Fruit fly (Drosophila melanogaster) whole organism, wandering third instar larva: ENCODE measurements around the gene CG13250.

ENCODE experiments used
- GATAd ChIP-seq: sonication (Bioruptor generic); optimal IDR thresholded peaks from 2 replicates; lab custom pipeline; 2016; ENCODE audit warnings: missing biosample characterization, missing genetic modification characterization
- brk ChIP-seq: fragments of 200-800 bp; sonication (Bioruptor generic); optimal IDR thresholded peaks from 2 replicates; lab custom pipeline; 2016; ENCODE audit warnings: missing biosample characterization, mild to moderate bottlenecking, missing genetic modification characterization
- dmrt93B ChIP-seq: fragments of 200-800 bp; sonication (Bioruptor generic); optimal IDR thresholded peaks from 2 replicates; lab custom pipeline; 2018; ENCODE audit warnings: missing biosample characterization, mild to moderate bottlenecking, missing genetic modification characterization
- lola ChIP-seq: fragments of >200 bp; optimal IDR thresholded peaks from 2 replicates; lab custom pipeline; 2017; ENCODE audit warnings: missing biosample characterization, missing genetic modification characterization
- psq ChIP-seq: fragments of 200-800 bp; sonication (Bioruptor generic); optimal IDR thresholded peaks from 3 replicates; lab custom pipeline; 2017; ENCODE audit warnings: missing biosample characterization, mild to moderate bottlenecking, missing genetic modification characterization, moderate library complexity
- usp ChIP-seq: fragments of >200 bp; optimal IDR thresholded peaks from 2 replicates; lab custom pipeline; 2017; ENCODE audit warnings: missing biosample characterization, missing genetic modification characterization

- TF ChIP-seq brk (GFP tag; lab: Kevin White, UChicago) (no peak), GATAd (GFP tag; lab: Kevin White, UChicago) (no peak), dmrt93B (GFP tag; lab: Kevin White, UChicago) (no peak), psq (GFP tag; lab: Kevin White, UChicago) (no peak), usp (GFP tag; lab: Kevin White, UChicago) (no peak), lola (GFP tag; lab: Kevin White, UChicago) (no peak)
Observed at dm6 chr3L:20570134-20570533, 36.6 kb downstream of the CG13250 start.
